Fruit fly (Drosophila melanogaster) Kc167 (cell line): ENCODE results near the gene CG18528.

ENCODE experiments used
- Sin3A ChIP-seq: fragments of >200 bp; optimal IDR thresholded peaks from 2 replicates; lab custom pipeline; 2018; ENCODE audit warnings: missing external identifiers
- h ChIP-seq: fragments of >200 bp; optimal IDR thresholded peaks from 3 replicates; lab custom pipeline; 2018; ENCODE audit warnings: missing external identifiers
- psq ChIP-seq: fragments of >200 bp; optimal IDR thresholded peaks from 2 replicates; lab custom pipeline; 2017; ENCODE audit warnings: missing external identifiers

- TF ChIP-seq h (lab: Kevin White, UChicago) (no peak), Sin3A (no peak), psq (lab: Kevin White, UChicago) (no peak)
These were observed 26.5 kb upstream of the CG18528 start for dm6 chr3R:24386434-24386833.
